Worm (Caenorhabditis elegans) whole organism, young adult: ENCODE results near the gene lin-49.

Source experiments
- F10E7.11 ChIP-seq: sonication (generic microtip); optimal IDR thresholded peaks from 2 replicates; lab custom pipeline; 2017; ENCODE audit warnings: mild to moderate bottlenecking, missing genetic modification characterization, moderate library complexity, missing compliant biosample characterization
- F57A8.1 ChIP-seq: fragments of 200-800 bp; sonication (Bioruptor generic); optimal IDR thresholded peaks from 2 replicates; lab custom pipeline; 2018; ENCODE audit warnings: mild to moderate bottlenecking, missing genetic modification characterization, moderate library complexity, missing compliant biosample characterization
- Y67H2A.10 ChIP-seq: fragments of 200-800 bp; sonication (Bioruptor generic); conservative IDR thresholded peaks from 2 replicates; pipeline ENCODE4 v1.3.6; 2022; ENCODE audit warnings: missing genetic modification reagents, missing genetic modification characterization, missing compliant biosample characterization
- Y79H2A.3 ChIP-seq: fragments of 200-800 bp; sonication (Bioruptor generic); conservative IDR thresholded peaks from 2 replicates; pipeline ENCODE4 v1.3.6; 2022; ENCODE audit warnings: missing genetic modification reagents, missing genetic modification characterization, missing compliant biosample characterization
- Y95B8A.8 ChIP-seq: fragments of 200-800 bp; sonication (Bioruptor generic); IDR thresholded peaks from 2 replicates; pipeline ENCODE4 v1.3.6; 2022; ENCODE audit warnings: missing genetic modification reagents, missing genetic modification characterization, missing compliant biosample characterization
- ama-1 ChIP-seq, 3 experiments: fragments of 150-350 bp in 1 of 3; sonication (generic microtip) in 2 of 3; optimal IDR thresholded peaks; 2 replicates each; lab custom pipeline; 2014 to 2018; ENCODE audit warnings: missing biosample characterization in 2 of 3, missing genetic modification characterization in 2 of 3, missing genetic modification reagents in 2 of 3
- dpl-1 ChIP-seq: fragments of 150-350 bp; optimal IDR thresholded peaks from 2 replicates; lab custom pipeline; 2014; ENCODE audit warnings: missing biosample characterization, missing genetic modification reagents, missing genetic modification characterization
- ets-4 ChIP-seq: fragments of 200-800 bp; sonication (Bioruptor generic); optimal IDR thresholded peaks from 2 replicates; lab custom pipeline; 2018; ENCODE audit warnings: mild to moderate bottlenecking, missing genetic modification characterization, missing compliant biosample characterization
- lag-1 ChIP-seq: fragments of 200-800 bp; sonication (Bioruptor generic); IDR thresholded peaks from 2 replicates; pipeline ENCODE4 v1.3.6; 2022; ENCODE audit warnings: missing genetic modification reagents, missing genetic modification characterization, missing compliant biosample characterization
- nhr-120 ChIP-seq: fragments of 200-800 bp; sonication (Bioruptor generic); IDR thresholded peaks from 2 replicates; pipeline ENCODE4 v1.3.6; 2022; ENCODE audit warnings: missing genetic modification characterization, missing compliant biosample characterization
- sptf-2 ChIP-seq: fragments of 200-800 bp; sonication (Bioruptor generic); optimal IDR thresholded peaks from 2 replicates; lab custom pipeline; 2018; ENCODE audit warnings: mild to moderate bottlenecking, missing genetic modification characterization, missing compliant biosample characterization
- ztf-25 ChIP-seq: fragments of 200-800 bp; sonication (Bioruptor generic); IDR thresholded peaks from 2 replicates; pipeline ENCODE4 v1.3.6; 2022; ENCODE audit warnings: missing genetic modification reagents, missing genetic modification characterization, missing compliant biosample characterization

ce11 chrIV:8571138-8571537, 49.3 kb upstream of the lin-49 start, which contains the start of gene Y59H11AM.1:
- TF ChIP-seq F57A8.1 (GFP tag; lab: Kevin White, UChicago) (no peak), ama-1 (optimal IDR thresholded peaks at IDR 0.05; lab: Kevin White, UChicago) (no peak), ama-1 (GFP tag; optimal IDR thresholded peaks at IDR 0.05; lab: Kevin White, UChicago) (no peak), ets-4 (no peak), ztf-25 (no peak), Y67H2A.10 (no peak), nhr-120 (GFP tag; lab: Robert Waterston, UW) (no peak), F10E7.11 (no peak), dpl-1 (GFP tag; lab: Kevin White, UChicago) (no peak), Y95B8A.8 (GFP tag; lab: Robert Waterston, UW) (no peak), sptf-2 (GFP tag; lab: Kevin White, UChicago) (no peak), Y79H2A.3 (GFP tag; lab: Robert Waterston, UW) (no peak), lag-1 (GFP tag; lab: Robert Waterston, UW) (no peak)
